Worm (Caenorhabditis elegans) whole organism, L1 larva: ENCODE measurements around the gene F40G9.8.

ENCODE experiments used
- C16A3.4 ChIP-seq: fragments of 150-350 bp; optimal IDR thresholded peaks from 2 replicates; lab custom pipeline; 2014; ENCODE audit warnings: missing biosample characterization, missing genetic modification characterization
- ceh-82 ChIP-seq, 3 experiments: fragments of 150-350 bp in 1 of 3; sonication (generic microtip) in 2 of 3; optimal IDR thresholded peaks; 2 replicates each; lab custom pipeline; 2014 to 2017; ENCODE audit warnings: missing biosample characterization in 3 of 3, missing genetic modification characterization in 3 of 3
- dsc-1 ChIP-seq: sonication (generic microtip); optimal IDR thresholded peaks from 2 replicates; lab custom pipeline; 2016; ENCODE audit warnings: mild to moderate bottlenecking, missing genetic modification characterization, missing compliant biosample characterization
- ets-5 ChIP-seq: fragments of 200-800 bp; sonication (Bioruptor generic); IDR thresholded peaks from 2 replicates; pipeline ENCODE4 v1.3.6; 2022; ENCODE audit warnings: missing genetic modification characterization, missing compliant biosample characterization
- fkh-10 ChIP-seq: sonication (generic microtip); optimal IDR thresholded peaks from 2 replicates; lab custom pipeline; 2017; ENCODE audit warnings: missing biosample characterization, missing genetic modification reagents, missing genetic modification characterization
- mdl-1 ChIP-seq, 2 experiments: fragments of 150-350 bp; optimal IDR thresholded peaks; 2 replicates each; lab custom pipeline; 2014 to 2017; ENCODE audit warnings: missing biosample characterization in 2 of 2, missing genetic modification characterization in 2 of 2, inconsistent platforms in 1 of 2
- nhr-11 ChIP-seq: fragments of 150-350 bp; optimal IDR thresholded peaks from 2 replicates; lab custom pipeline; 2014; ENCODE audit warnings: missing biosample characterization, missing genetic modification characterization
- nhr-12 ChIP-seq: sonication (generic microtip); optimal IDR thresholded peaks from 2 replicates; lab custom pipeline; 2017; ENCODE audit warnings: missing biosample characterization, missing genetic modification characterization
- nhr-77 ChIP-seq: fragments of 150-350 bp; optimal IDR thresholded peaks from 2 replicates; lab custom pipeline; 2014; ENCODE audit warnings: missing biosample characterization, missing genetic modification characterization
- sup-37 ChIP-seq: fragments of 200-800 bp; sonication (Bioruptor generic); optimal IDR thresholded peaks from 2 replicates; lab custom pipeline; 2018; ENCODE audit warnings: mild to moderate bottlenecking, missing genetic modification characterization, missing compliant biosample characterization
- ztf-11 ChIP-seq, 2 experiments: sonication (generic microtip); optimal IDR thresholded peaks; 2 replicates each; lab custom pipeline; 2016 to 2017; ENCODE audit warnings: missing genetic modification characterization in 2 of 2, missing biosample characterization in 1 of 2, missing compliant biosample characterization in 1 of 2

- TF ChIP-seq ceh-82 (tag; optimal IDR thresholded peaks at IDR 0.05; lab: Kevin White, UChicago), result no peak
- TF ChIP-seq nhr-12 (tag; lab: Kevin White, UChicago), result no peak
- no peak for TF ChIP-seq mdl-1 (tag; optimal IDR thresholded peaks at IDR 0.05; lab: Kevin White, UChicago)
- no peak for TF ChIP-seq ets-5
- TF ChIP-seq dsc-1 (tag; lab: Kevin White, UChicago), result no peak
- no peak for TF ChIP-seq nhr-11
- TF ChIP-seq nhr-77 (tag; lab: Kevin White, UChicago), result no peak
- TF ChIP-seq fkh-10, result no peak
- TF ChIP-seq sup-37 (GFP tag; lab: Kevin White, UChicago), result no peak
- TF ChIP-seq C16A3.4, result no peak
- TF ChIP-seq ztf-11 (tag; optimal IDR thresholded peaks at IDR 0.05; lab: Kevin White, UChicago), result no peak
Measured at ce11 chrIII:165390-165789, 715 bp upstream of the F40G9.8 start, which contains the start of gene F40G9.7.
